Worm (Caenorhabditis elegans) whole organism, L3 larva: ENCODE data around the gene mltn-7.

Source experiments
- aly-2 ChIP-seq: fragments of 150-350 bp; optimal IDR thresholded peaks from 2 replicates; lab custom pipeline; 2014; ENCODE audit warnings: missing biosample characterization, missing genetic modification characterization
- ama-1 ChIP-seq: fragments of 150-350 bp; optimal IDR thresholded peaks from 2 replicates; lab custom pipeline; 2018
- daf-12 ChIP-seq: fragments of 150-350 bp; optimal IDR thresholded peaks from 2 replicates; lab custom pipeline; 2014; ENCODE audit warnings: missing biosample characterization, missing genetic modification reagents, missing genetic modification characterization
- elt-1 ChIP-seq: fragments of 150-350 bp; optimal IDR thresholded peaks from 2 replicates; lab custom pipeline; 2014; ENCODE audit warnings: missing biosample characterization, missing genetic modification characterization
- eor-1 ChIP-seq, 2 experiments: fragments of 150-350 bp; optimal IDR thresholded peaks; 2 replicates each; lab custom pipeline; 2014 to 2018; ENCODE audit warnings: missing biosample characterization in 2 of 2, missing genetic modification characterization in 2 of 2
- lin-39 ChIP-seq: fragments of 150-350 bp; optimal IDR thresholded peaks from 2 replicates; lab custom pipeline; 2018; ENCODE audit warnings: missing biosample characterization, missing genetic modification reagents, missing genetic modification characterization
- nfya-1 ChIP-seq: sonication (generic microtip); optimal IDR thresholded peaks from 2 replicates; lab custom pipeline; 2017; ENCODE audit warnings: missing genetic modification characterization, mild to moderate bottlenecking, missing compliant biosample characterization, antibody characterized with exemption, moderate library complexity; ENCODE audit not compliant: insufficient read depth
- nhr-237 ChIP-seq: fragments of 150-350 bp; optimal IDR thresholded peaks from 2 replicates; lab custom pipeline; 2014; ENCODE audit warnings: missing biosample characterization, missing genetic modification characterization
- nhr-28 ChIP-seq: fragments of 150-350 bp; optimal IDR thresholded peaks from 2 replicates; lab custom pipeline; 2014; ENCODE audit warnings: missing biosample characterization, missing genetic modification characterization
- pqm-1 ChIP-seq: fragments of 150-350 bp; optimal IDR thresholded peaks from 2 replicates; lab custom pipeline; 2017; ENCODE audit warnings: missing biosample characterization, missing genetic modification characterization, inconsistent platforms
- tbx-2 ChIP-seq: sonication (generic microtip); optimal IDR thresholded peaks from 2 replicates; lab custom pipeline; 2016; ENCODE audit warnings: mild to moderate bottlenecking, missing genetic modification characterization, missing compliant biosample characterization
- zag-1 ChIP-seq: fragments of 150-350 bp; optimal IDR thresholded peaks from 2 replicates; lab custom pipeline; 2014; ENCODE audit warnings: missing biosample characterization, missing genetic modification characterization
- ztf-11 ChIP-seq: fragments of 150-350 bp; optimal IDR thresholded peaks from 2 replicates; lab custom pipeline; 2014; ENCODE audit warnings: missing biosample characterization, missing genetic modification characterization

DNA sequence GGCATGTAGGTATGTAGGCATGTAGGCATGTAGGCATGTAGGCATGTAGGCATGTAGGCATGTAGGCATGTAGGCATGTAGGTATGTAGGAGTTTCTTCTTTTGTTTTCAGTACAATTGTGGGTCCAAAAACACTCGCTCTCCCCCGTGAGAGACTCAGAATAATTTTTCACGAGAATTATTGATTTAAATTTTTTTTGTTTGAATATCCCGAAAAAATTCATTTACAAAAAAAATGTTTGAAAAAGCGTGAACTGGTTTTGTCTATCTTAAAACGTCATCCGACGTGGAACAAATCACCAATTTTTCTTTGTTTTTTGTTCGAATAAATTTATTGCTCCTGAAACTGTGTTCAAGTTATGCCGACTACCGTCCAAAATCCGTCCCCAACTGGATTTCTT lies 27.0 kb upstream of the mltn-7 start, which contains the start of gene wago-10:
- TF ChIP-seq lin-39 (tag; lab: Kevin White, UChicago) (no peak), ama-1 (lab: Kevin White, UChicago) (no peak), ztf-11 (tag; lab: Kevin White, UChicago) (no peak), nhr-237 (tag; lab: Kevin White, UChicago) (no peak), pqm-1 (tag; lab: Kevin White, UChicago) (no peak), aly-2 (no peak), elt-1 (tag; lab: Kevin White, UChicago) (no peak), nhr-28 (no peak), zag-1 (tag; lab: Kevin White, UChicago) (no peak), eor-1 (tag; optimal IDR thresholded peaks at IDR 0.05; lab: Kevin White, UChicago) (no peak), daf-12 (tag; lab: Kevin White, UChicago) (no peak), tbx-2 (tag; lab: Kevin White, UChicago) (no peak), nfya-1 (no peak)
